Worm (Caenorhabditis elegans): ENCODE measurements around the gene W04G3.12.

ce11 chrX:11028617-11029016 is 48.0 kb downstream of the W04G3.12 start, which contains the start of gene ldb-1:
- TF ChIP-seq dpl-1 (GFP tag; optimal IDR thresholded peaks at IDR 0.05) = no peak
- no peak for TF ChIP-seq mef-2 (tag; optimal IDR thresholded peaks at IDR 0.05)
- no peak for TF ChIP-seq jun-1 (tag; optimal IDR thresholded peaks at IDR 0.05)
- TF ChIP-seq ama-1 (optimal IDR thresholded peaks at IDR 0.05) = no peak
- no peak for TF ChIP-seq aly-2 (tag; optimal IDR thresholded peaks at IDR 0.05)
- no peak for TF ChIP-seq unc-130 (tag; optimal IDR thresholded peaks at IDR 0.05)
- TF ChIP-seq nhr-11 (tag; optimal IDR thresholded peaks at IDR 0.05) = no peak
- no peak for TF ChIP-seq mep-1 (tag; optimal IDR thresholded peaks at IDR 0.05)
- no peak for TF ChIP-seq mab-9 (GFP tag; IDR thresholded peaks at IDR 0.05)
- TF ChIP-seq ces-1 (GFP tag; optimal IDR thresholded peaks at IDR 0.05) = no peak
- no peak for TF ChIP-seq nhr-77 (tag; optimal IDR thresholded peaks at IDR 0.05)
- no peak for TF ChIP-seq tbx-2 (tag; optimal IDR thresholded peaks at IDR 0.05)
- no peak for TF ChIP-seq pag-3 (tag; optimal IDR thresholded peaks at IDR 0.05; ENCODE audit: borderline replicate concordance, insufficient read depth)

Data from whole organism, L1 larva.